Fruit fly (Drosophila melanogaster) whole organism, prepupa: ENCODE results near the gene CG16758.

Source experiments
- Blimp-1 ChIP-seq: fragments of 200-800 bp; sonication (Bioruptor generic); optimal IDR thresholded peaks from 3 replicates; lab custom pipeline; 2017; ENCODE audit warnings: missing biosample characterization, missing genetic modification characterization, mild to moderate bottlenecking, moderate library complexity, missing genetic modification reagents
- CG15336 ChIP-seq: fragments of 200-800 bp; sonication (Bioruptor generic); IDR thresholded peaks from 2 replicates; pipeline ENCODE4 v1.3.6; 2022; ENCODE audit warnings: missing biosample characterization, missing genetic modification characterization
- CG34406 ChIP-seq: fragments of 200-800 bp; sonication (Bioruptor generic); optimal IDR thresholded peaks from 3 replicates; lab custom pipeline; 2016; ENCODE audit warnings: missing biosample characterization, missing genetic modification characterization
- Hr38 ChIP-seq: sonication (Bioruptor generic); optimal IDR thresholded peaks from 2 replicates; lab custom pipeline; 2016; ENCODE audit warnings: missing biosample characterization, missing genetic modification characterization
- Sox102F ChIP-seq: fragments of 200-800 bp; sonication (Bioruptor generic); optimal IDR thresholded peaks from 2 replicates; lab custom pipeline; 2016; ENCODE audit warnings: missing biosample characterization, mild to moderate bottlenecking, missing genetic modification characterization
- Sox15 ChIP-seq: fragments of 200-800 bp; sonication (Bioruptor generic); optimal IDR thresholded peaks from 3 replicates; lab custom pipeline; 2016; ENCODE audit warnings: missing biosample characterization, missing genetic modification characterization
- achi ChIP-seq: fragments of 200-800 bp; sonication (Bioruptor generic); optimal IDR thresholded peaks from 3 replicates; lab custom pipeline; 2016; ENCODE audit warnings: missing biosample characterization, missing genetic modification characterization
- vri ChIP-seq: fragments of 200-800 bp; sonication (Bioruptor generic); optimal IDR thresholded peaks from 3 replicates; lab custom pipeline; 2016; ENCODE audit warnings: missing biosample characterization, mild to moderate bottlenecking, missing genetic modification characterization

dm6 chr3L:2458763-2459162 is 44.6 kb downstream of the CG16758 start:
- TF ChIP-seq CG15336 (GFP tag; lab: Robert Waterston, UW) (no peak), CG34406 (no peak), Hr38 (GFP tag; lab: Kevin White, UChicago) (no peak), vri (no peak), Blimp-1 (no peak), Sox102F (GFP tag; lab: Kevin White, UChicago) (no peak), Sox15 (GFP tag; lab: Kevin White, UChicago) (no peak), achi (GFP tag; lab: Kevin White, UChicago) (no peak)
